Fruit fly (Drosophila melanogaster) whole organism, embryonic: ENCODE results near the gene CG13634.

Experiments used
- CG10654 ChIP-seq: fragments of 200-800 bp; sonication (Bioruptor generic); optimal IDR thresholded peaks from 2 replicates; lab custom pipeline; 2016; ENCODE audit warnings: missing biosample characterization, missing genetic modification characterization
- CG13424 ChIP-seq: fragments of 200-800 bp; sonication (Bioruptor generic); optimal IDR thresholded peaks from 2 replicates; lab custom pipeline; 2019; ENCODE audit warnings: missing biosample characterization, mild to moderate bottlenecking, missing genetic modification characterization, moderate library complexity
- CG15696 ChIP-seq: fragments of 200-800 bp; sonication (Bioruptor generic); optimal IDR thresholded peaks from 2 replicates; lab custom pipeline; 2019; ENCODE audit warnings: missing biosample characterization, mild to moderate bottlenecking, missing genetic modification characterization, moderate library complexity
- CG3847 ChIP-seq: fragments of 200-800 bp; sonication (Bioruptor generic); IDR thresholded peaks from 2 replicates; pipeline ENCODE4 v1.3.6; 2022; ENCODE audit warnings: missing biosample characterization, missing genetic modification characterization
- CG4617 ChIP-seq: fragments of 200-800 bp; sonication (Bioruptor generic); optimal IDR thresholded peaks from 3 replicates; lab custom pipeline; 2016; ENCODE audit warnings: missing biosample characterization, missing genetic modification characterization, borderline replicate concordance
- CG4820 ChIP-seq: fragments of 200-800 bp; sonication (Bioruptor generic); optimal IDR thresholded peaks from 3 replicates; lab custom pipeline; 2016; ENCODE audit warnings: missing biosample characterization, missing genetic modification characterization
- CG5245 ChIP-seq: fragments of 200-800 bp; sonication (Bioruptor generic); optimal IDR thresholded peaks from 3 replicates; lab custom pipeline; 2016; ENCODE audit warnings: missing biosample characterization, missing genetic modification characterization
- CG6689 ChIP-seq: fragments of 200-800 bp; sonication (Bioruptor generic); IDR thresholded peaks from 2 replicates; pipeline ENCODE4 v1.3.6; 2022; ENCODE audit warnings: missing biosample characterization, missing genetic modification characterization
- CG7963 ChIP-seq: fragments of 200-800 bp; sonication (Bioruptor generic); IDR thresholded peaks from 3 replicates; pipeline ENCODE4 v1.3.6; 2022; ENCODE audit warnings: missing biosample characterization, missing genetic modification characterization; ENCODE audit not compliant: partially characterized antibody
- CG9727 ChIP-seq: fragments of 200-800 bp; sonication (Bioruptor generic); optimal IDR thresholded peaks from 3 replicates; lab custom pipeline; 2017; ENCODE audit warnings: missing biosample characterization, mild to moderate bottlenecking, missing genetic modification characterization
- CoRest ChIP-seq: fragments of 200-800 bp; sonication (Bioruptor generic); optimal IDR thresholded peaks from 3 replicates; lab custom pipeline; 2018; ENCODE audit warnings: missing biosample characterization, mild to moderate bottlenecking, missing genetic modification characterization, moderate library complexity
- Doc3 ChIP-seq: fragments of 200-800 bp; sonication (Bioruptor generic); IDR thresholded peaks from 3 replicates; pipeline ENCODE4 v1.3.6; 2022; ENCODE audit warnings: missing biosample characterization, missing genetic modification characterization; ENCODE audit not compliant: partially characterized antibody
- Fer3 ChIP-seq: fragments of 200-800 bp; sonication (Bioruptor generic); optimal IDR thresholded peaks from 2 replicates; lab custom pipeline; 2018; ENCODE audit warnings: missing biosample characterization, mild to moderate bottlenecking, missing genetic modification characterization, moderate library complexity
- Opbp ChIP-seq: fragments of 200-800 bp; sonication (Bioruptor generic); IDR thresholded peaks from 3 replicates; pipeline ENCODE4 v1.3.6; 2022; ENCODE audit warnings: missing biosample characterization, missing genetic modification characterization; ENCODE audit not compliant: partially characterized antibody
- Pdp1 ChIP-seq, 2 experiments: fragments of 200-800 bp; sonication (Bioruptor generic); optimal IDR thresholded peaks; 3 replicates each; lab custom pipeline; 2016; ENCODE audit warnings: missing biosample characterization in 2 of 2, missing genetic modification characterization in 2 of 2, mild to moderate bottlenecking in 1 of 2, moderate library complexity in 1 of 2
- Spps ChIP-seq: fragments of 200-800 bp; sonication (Bioruptor generic); optimal IDR thresholded peaks from 2 replicates; lab custom pipeline; 2018; ENCODE audit warnings: missing biosample characterization, mild to moderate bottlenecking, missing genetic modification characterization
- ap ChIP-seq: fragments of 200-800 bp; sonication (Bioruptor generic); IDR thresholded peaks from 2 replicates; pipeline ENCODE4 v1.3.6; 2022; ENCODE audit warnings: missing biosample characterization, missing genetic modification characterization
- bbx ChIP-seq: fragments of 200-800 bp; sonication (Bioruptor generic); IDR thresholded peaks from 2 replicates; pipeline ENCODE4 v1.3.6; 2022; ENCODE audit warnings: missing biosample characterization, missing genetic modification characterization; ENCODE audit not compliant: partially characterized antibody
- cato ChIP-seq: fragments of 200-800 bp; sonication (Bioruptor generic); optimal IDR thresholded peaks from 2 replicates; lab custom pipeline; 2016; ENCODE audit warnings: missing biosample characterization, missing genetic modification characterization, borderline replicate concordance
- chinmo ChIP-seq: fragments of 200-800 bp; sonication (Bioruptor generic); IDR thresholded peaks from 4 replicates; pipeline ENCODE4 v1.3.6; 2022; ENCODE audit warnings: missing biosample characterization, missing genetic modification characterization; ENCODE audit not compliant: partially characterized antibody
- chn ChIP-seq: fragments of 200-800 bp; sonication (Bioruptor generic); optimal IDR thresholded peaks from 2 replicates; lab custom pipeline; 2016; ENCODE audit warnings: missing biosample characterization, missing genetic modification characterization
- croc ChIP-seq: fragments of 200-800 bp; sonication (Bioruptor generic); conservative IDR thresholded peaks from 3 replicates; pipeline ENCODE4 v1.3.6; 2022; ENCODE audit warnings: missing biosample characterization, missing genetic modification characterization
- crp ChIP-seq, 2 experiments: fragments of 200-800 bp; sonication (Bioruptor generic); optimal IDR thresholded peaks; 2 replicates in 1 of 2; 3 replicates in 1 of 2; lab custom pipeline; 2017; ENCODE audit warnings: missing biosample characterization in 2 of 2, missing genetic modification characterization in 2 of 2, mild to moderate bottlenecking in 1 of 2, moderate library complexity in 1 of 2
- dpn ChIP-seq, 2 experiments: fragments of 200-800 bp; sonication (Bioruptor generic); optimal IDR thresholded peaks; 3 replicates each; lab custom pipeline; 2016; ENCODE audit warnings: missing biosample characterization in 2 of 2, missing genetic modification characterization in 2 of 2
- eyg ChIP-seq: fragments of 200-800 bp; sonication (Bioruptor generic); optimal IDR thresholded peaks from 3 replicates; lab custom pipeline; 2016; ENCODE audit warnings: missing biosample characterization, missing genetic modification characterization
- gro ChIP-seq: fragments of 200-800 bp; sonication (Bioruptor generic); optimal IDR thresholded peaks from 2 replicates; lab custom pipeline; 2016; ENCODE audit warnings: missing biosample characterization, missing genetic modification characterization
- hb ChIP-seq: fragments of 200-800 bp; sonication (Bioruptor generic); IDR thresholded peaks from 3 replicates; pipeline ENCODE4 v1.3.6; 2022; ENCODE audit warnings: missing biosample characterization, missing genetic modification characterization; ENCODE audit not compliant: partially characterized antibody
- ind ChIP-seq: fragments of 200-800 bp; sonication (Bioruptor generic); optimal IDR thresholded peaks from 3 replicates; lab custom pipeline; 2016; ENCODE audit warnings: missing biosample characterization, missing genetic modification characterization
- kah ChIP-seq: fragments of 200-800 bp; sonication (Bioruptor generic); optimal IDR thresholded peaks from 2 replicates; lab custom pipeline; 2018; ENCODE audit warnings: missing biosample characterization, mild to moderate bottlenecking, missing genetic modification characterization
- odd ChIP-seq: fragments of 200-800 bp; sonication (Bioruptor generic); optimal IDR thresholded peaks from 2 replicates; lab custom pipeline; 2017; ENCODE audit warnings: missing biosample characterization, mild to moderate bottlenecking, missing genetic modification characterization
- pan ChIP-seq, 4 experiments: fragments of >200 bp in 3 of 4; fragments of 200-800 bp in 1 of 4; sonication (Bioruptor generic) in 1 of 4; optimal IDR thresholded peaks in 3 of 4; IDR thresholded peaks in 1 of 4; 2 replicates each; pipeline versions ENCODE4 v1.3.6 to Lab custom; 2017 to 2022; ENCODE audit warnings: missing biosample characterization in 2 of 4, missing genetic modification characterization in 2 of 4, mixed read lengths in 1 of 4
- pho ChIP-seq: fragments of 200-800 bp; sonication (Bioruptor generic); optimal IDR thresholded peaks from 2 replicates; lab custom pipeline; 2016; ENCODE audit warnings: missing biosample characterization, missing genetic modification characterization
- prd ChIP-seq, 3 experiments: fragments of >200 bp in 2 of 3; fragments of 200-800 bp in 1 of 3; sonication (Bioruptor generic) in 1 of 3; optimal IDR thresholded peaks in 2 of 3; IDR thresholded peaks in 1 of 3; 2 replicates in 2 of 3; 3 replicates in 1 of 3; pipeline versions ENCODE4 v1.3.6 to Lab custom; 2017 to 2022; ENCODE audit warnings: missing biosample characterization in 1 of 3, missing genetic modification characterization in 1 of 3
- pzg ChIP-seq: fragments of 200-800 bp; sonication (Bioruptor generic); optimal IDR thresholded peaks from 3 replicates; lab custom pipeline; 2018; ENCODE audit warnings: missing biosample characterization, mild to moderate bottlenecking, missing genetic modification characterization, moderate library complexity
- rib ChIP-seq: fragments of 200-800 bp; sonication (Bioruptor generic); IDR thresholded peaks from 2 replicates; pipeline ENCODE4 v1.3.6; 2022; ENCODE audit warnings: missing biosample characterization, missing genetic modification characterization
- sob ChIP-seq: fragments of 200-800 bp; sonication (Bioruptor generic); IDR thresholded peaks from 2 replicates; pipeline ENCODE4 v1.3.6; 2022; ENCODE audit warnings: missing biosample characterization, missing genetic modification characterization
- sr ChIP-seq: fragments of 200-800 bp; sonication (Bioruptor generic); IDR thresholded peaks from 3 replicates; pipeline ENCODE4 v1.3.6; 2022; ENCODE audit warnings: missing biosample characterization, missing genetic modification characterization
- tin ChIP-seq: fragments of 200-800 bp; sonication (Bioruptor generic); optimal IDR thresholded peaks from 3 replicates; lab custom pipeline; 2016; ENCODE audit warnings: missing biosample characterization, missing genetic modification characterization
- tna ChIP-seq: fragments of 200-800 bp; sonication (Bioruptor generic); IDR thresholded peaks from 2 replicates; pipeline ENCODE4 v1.3.6; 2022; ENCODE audit warnings: missing biosample characterization, missing genetic modification characterization; ENCODE audit not compliant: partially characterized antibody
- toy ChIP-seq: fragments of 200-800 bp; sonication (Bioruptor generic); IDR thresholded peaks from 2 replicates; pipeline ENCODE4 v1.3.6; 2022; ENCODE audit warnings: missing biosample characterization, missing genetic modification characterization
- trem ChIP-seq: fragments of 200-800 bp; optimal IDR thresholded peaks from 3 replicates; lab custom pipeline; 2019; ENCODE audit warnings: missing biosample characterization, mild to moderate bottlenecking, missing genetic modification characterization, moderate library complexity
- vnd ChIP-seq: fragments of 200-800 bp; sonication (Bioruptor generic); IDR thresholded peaks from 3 replicates; pipeline ENCODE4 v1.3.6; 2022; ENCODE audit warnings: missing biosample characterization, missing genetic modification characterization; ENCODE audit not compliant: partially characterized antibody
- vvl ChIP-seq: fragments of 200-800 bp; sonication (Bioruptor generic); IDR thresholded peaks from 2 replicates; pipeline ENCODE4 v1.3.6; 2022; ENCODE audit warnings: missing biosample characterization, missing genetic modification characterization
- wdn ChIP-seq: fragments of 200-800 bp; sonication (Bioruptor generic); IDR thresholded peaks from 2 replicates; pipeline ENCODE4 v1.3.6; 2022; ENCODE audit warnings: missing biosample characterization, missing genetic modification characterization
- wor ChIP-seq: fragments of 200-800 bp; sonication (Bioruptor generic); IDR thresholded peaks from 2 replicates; pipeline ENCODE4 v1.3.6; 2022; ENCODE audit warnings: missing biosample characterization, missing genetic modification characterization
- zen ChIP-seq: fragments of 200-800 bp; sonication (Bioruptor generic); optimal IDR thresholded peaks from 3 replicates; lab custom pipeline; 2018; ENCODE audit warnings: missing biosample characterization, mild to moderate bottlenecking, missing genetic modification characterization, moderate library complexity

Gene CG13634

dm6 chr3R:24816993-24817854 lies 27.3 kb upstream of the CG13634 start, which contains the start of the genes CG5808 and Saf-B:
Gene CG5808 (minus strand): TSS chr3R:24817007.
Gene Saf-B (plus strand): TSS chr3R:24817464.
- TF ChIP-seq CG7963 (GFP tag; lab: Robert Waterston, UW) (peak; percentile 81), CG4820 (GFP tag; lab: Kevin White, UChicago) (peak; percentile 62), bbx (GFP tag; lab: Robert Waterston, UW) (peak; percentile 77), tin (GFP tag; lab: Kevin White, UChicago) (peak; percentile 55), zen (tag; lab: Kevin White, UChicago) (peak; percentile 32), odd (GFP tag; lab: Kevin White, UChicago) (no peak), cato (GFP tag; lab: Kevin White, UChicago) (no peak), CG10654 (GFP tag; lab: Kevin White, UChicago) (peak; percentile 60), pho (GFP tag; lab: Kevin White, UChicago) (peak; percentile 7), gro (GFP tag; lab: Kevin White, UChicago) (no peak), sr (GFP tag; lab: Robert Waterston, UW) (no peak), ind (peak; percentile 72), tna (peak; percentile 83), vnd (GFP tag; lab: Robert Waterston, UW) (peak; percentile 88), dpn (GFP tag; optimal IDR thresholded peaks at IDR 0.05; lab: Kevin White, UChicago) (peak in 1 of 2 experiments; percentile 32), CG15696 (tag; lab: Kevin White, UChicago) (peak; percentile 43), sob (GFP tag; lab: Robert Waterston, UW) (peak; percentile 33; the same call in 1 of the 2 replicates), chinmo (GFP tag; lab: Robert Waterston, UW) (0 out of 4 replicates have a peak, but pooled peaks have one; percentile 77), ap (GFP tag; lab: Robert Waterston, UW) (peak; percentile 26; the same call in 1 of the 2 replicates), Fer3 (tag; lab: Kevin White, UChicago) (peak; percentile 19), CG13424 (peak; percentile 30), CoRest (tag; lab: Kevin White, UChicago) (peak; percentile 65), CG9727 (GFP tag; lab: Kevin White, UChicago) (peak; percentile 76), croc (no peak), hb (GFP tag; lab: Robert Waterston, UW) (peak; percentile 85), pan (optimal IDR thresholded peaks at IDR 0.05; lab: Kevin White, UChicago) (no peak), pan (GFP tag; optimal IDR thresholded peaks at IDR 0.05 in 1 of 2, IDR thresholded peaks at IDR 0.05 in 1 of 2) (peak in 1 of 2 experiments; percentile 63), pzg (GFP tag; lab: Kevin White, UChicago) (peak; percentile 29), rib (GFP tag; lab: Robert Waterston, UW) (no peak), CG3847 (GFP tag; lab: Robert Waterston, UW) (peak; percentile 41; the same call in 1 of the 2 replicates), Pdp1 (GFP tag; optimal IDR thresholded peaks at IDR 0.05; lab: Kevin White, UChicago) (no peak), kah (GFP tag; lab: Kevin White, UChicago) (no peak), trem (tag; lab: Kevin White, UChicago) (peak; percentile 68), eyg (GFP tag; lab: Kevin White, UChicago) (no peak), CG6689 (GFP tag; lab: Robert Waterston, UW) (peak; percentile 70), CG4617 (GFP tag; lab: Kevin White, UChicago) (peak; percentile 39), Opbp (GFP tag; lab: Robert Waterston, UW) (peak; percentile 80), toy (GFP tag; lab: Robert Waterston, UW) (no peak), chn (no peak), wor (GFP tag; lab: Robert Waterston, UW) (no peak), prd (optimal IDR thresholded peaks at IDR 0.05; lab: Kevin White, UChicago) (no peak), prd (GFP tag; IDR thresholded peaks at IDR 0.05; lab: Robert Waterston, UW) (peak; percentile 65), CG5245 (GFP tag; lab: Kevin White, UChicago) (peak; percentile 57), wdn (GFP tag; lab: Robert Waterston, UW) (no peak), crp (GFP tag; optimal IDR thresholded peaks at IDR 0.05; lab: Kevin White, UChicago) (peak in 1 of 2 experiments; percentile 37), vvl (GFP tag; lab: Robert Waterston, UW) (peak; percentile 68), Spps (tag; lab: Kevin White, UChicago) (peak; percentile 8), Doc3 (GFP tag; lab: Robert Waterston, UW) (peak; percentile 79)
